Fruit fly (Drosophila melanogaster) whole organism: ENCODE results near the gene DENR.

Experiments used
- CG8478 ChIP-seq: fragments of >200 bp; optimal IDR thresholded peaks from 2 replicates; lab custom pipeline; 2018; ENCODE audit warnings: inconsistent platforms
- Dll ChIP-seq: fragments of >200 bp; optimal IDR thresholded peaks from 2 replicates; lab custom pipeline; 2017
- EcR ChIP-seq, 2 experiments: fragments of >200 bp; optimal IDR thresholded peaks; 2 replicates each; lab custom pipeline; 2017; ENCODE audit warnings: missing biosample characterization in 2 of 2, missing genetic modification characterization in 2 of 2, missing genetic modification reagents in 2 of 2
- pan ChIP-seq: fragments of >200 bp; optimal IDR thresholded peaks from 2 replicates; lab custom pipeline; 2017
- psq ChIP-seq: fragments of >200 bp; optimal IDR thresholded peaks from 2 replicates; lab custom pipeline; 2017
- usp ChIP-seq: fragments of >200 bp; optimal IDR thresholded peaks from 2 replicates; lab custom pipeline; 2017; ENCODE audit warnings: missing biosample characterization, missing genetic modification characterization, mixed read lengths

The DENR gene

dm6 chrX:16854746-16855145, 31.6 kb downstream of the DENR start:
- TF ChIP-seq CG8478 (no peak), usp (GFP tag; lab: Kevin White, UChicago) (no peak), EcR (GFP tag; optimal IDR thresholded peaks at IDR 0.05; lab: Kevin White, UChicago) (no peak), psq (no peak), Dll (lab: Kevin White, UChicago) (no peak), pan (no peak)

dm6 chrX:16849517-16849916, 36.8 kb downstream of the DENR start:
- TF ChIP-seq psq (no peak), Dll (lab: Kevin White, UChicago) (no peak), CG8478 (no peak), usp (GFP tag; lab: Kevin White, UChicago) (no peak), EcR (GFP tag; optimal IDR thresholded peaks at IDR 0.05; lab: Kevin White, UChicago) (no peak), pan (no peak)

dm6 chrX:16848978-16849377, 37.4 kb downstream of the DENR start:
- no peak for TF ChIP-seq EcR (GFP tag; optimal IDR thresholded peaks at IDR 0.05; lab: Kevin White, UChicago)
- no peak for TF ChIP-seq Dll (lab: Kevin White, UChicago)
- TF ChIP-seq psq: no peak
- TF ChIP-seq CG8478: no peak

DNA sequence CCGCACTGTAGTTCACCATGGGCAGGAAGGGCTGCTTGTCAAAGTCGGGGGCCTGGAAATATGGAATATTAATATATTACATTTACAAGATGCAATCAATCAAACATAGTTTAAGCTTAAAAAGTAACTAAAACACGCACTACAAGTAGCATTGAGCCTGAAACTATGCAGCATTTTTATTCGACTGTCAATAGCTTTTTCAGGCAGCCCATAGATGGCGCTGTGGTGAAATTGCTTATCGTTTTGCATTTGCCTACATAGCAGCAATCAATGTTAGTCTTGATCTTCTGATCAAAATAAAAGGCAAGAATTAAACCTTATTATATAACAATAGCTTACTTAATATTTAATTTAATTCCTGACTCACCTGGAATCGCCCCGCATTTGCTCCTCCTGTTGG, 39.8 kb downstream of the DENR start:
- TF ChIP-seq pan: no peak

- TF ChIP-seq CG8478 (no peak), pan (no peak), EcR (GFP tag; optimal IDR thresholded peaks at IDR 0.05; lab: Kevin White, UChicago) (no peak), Dll (lab: Kevin White, UChicago) (no peak), psq (no peak), usp (GFP tag; lab: Kevin White, UChicago) (no peak)
Observed at dm6 chrX:16844295-16844694, 42.1 kb downstream of the DENR start, which contains the start of gene RSG7. RSG7 (minus strand) TSS chrX:16844433.

DNA sequence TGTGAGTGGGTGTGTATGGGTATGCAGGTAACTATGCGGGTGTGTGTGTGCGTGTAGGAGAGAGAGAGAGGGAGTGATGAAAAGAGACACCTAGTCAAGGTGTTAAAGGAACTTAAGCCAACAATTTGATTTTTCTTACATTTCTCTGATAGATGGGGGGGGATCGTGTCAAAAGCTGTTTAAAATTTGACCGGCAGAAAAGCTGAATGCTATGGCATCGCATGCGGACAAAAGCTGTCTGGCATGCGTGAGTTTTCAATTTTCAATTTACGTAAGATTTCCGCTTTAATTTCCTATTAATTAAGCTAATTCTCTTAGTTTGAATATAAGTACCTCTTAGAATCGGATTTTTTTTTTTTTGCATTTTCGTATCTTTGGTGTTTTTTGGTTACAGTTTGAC, 46.5 kb downstream of the DENR start:
- TF ChIP-seq usp (GFP tag; lab: Kevin White, UChicago) (no peak), Dll (lab: Kevin White, UChicago) (no peak), EcR (GFP tag; optimal IDR thresholded peaks at IDR 0.05; lab: Kevin White, UChicago) (no peak), psq (no peak), CG8478 (no peak)

- TF ChIP-seq CG8478: no peak
- no peak for TF ChIP-seq Dll (lab: Kevin White, UChicago)
- no peak for TF ChIP-seq pan
- no peak for TF ChIP-seq psq
- no peak for TF ChIP-seq EcR (GFP tag; optimal IDR thresholded peaks at IDR 0.05; lab: Kevin White, UChicago)
- no peak for TF ChIP-seq usp (GFP tag; lab: Kevin White, UChicago)
Observed at dm6 chrX:16839033-16839432, 47.3 kb downstream of the DENR start.

- TF ChIP-seq Dll (lab: Kevin White, UChicago): no peak
- TF ChIP-seq CG8478: no peak
- no peak for TF ChIP-seq usp (GFP tag; lab: Kevin White, UChicago)
- TF ChIP-seq pan: no peak
- no peak for TF ChIP-seq EcR (GFP tag; optimal IDR thresholded peaks at IDR 0.05; lab: Kevin White, UChicago)
- no peak for TF ChIP-seq psq
Observed at dm6 chrX:16837588-16838178, 48.7 kb downstream of the DENR start.

DNA sequence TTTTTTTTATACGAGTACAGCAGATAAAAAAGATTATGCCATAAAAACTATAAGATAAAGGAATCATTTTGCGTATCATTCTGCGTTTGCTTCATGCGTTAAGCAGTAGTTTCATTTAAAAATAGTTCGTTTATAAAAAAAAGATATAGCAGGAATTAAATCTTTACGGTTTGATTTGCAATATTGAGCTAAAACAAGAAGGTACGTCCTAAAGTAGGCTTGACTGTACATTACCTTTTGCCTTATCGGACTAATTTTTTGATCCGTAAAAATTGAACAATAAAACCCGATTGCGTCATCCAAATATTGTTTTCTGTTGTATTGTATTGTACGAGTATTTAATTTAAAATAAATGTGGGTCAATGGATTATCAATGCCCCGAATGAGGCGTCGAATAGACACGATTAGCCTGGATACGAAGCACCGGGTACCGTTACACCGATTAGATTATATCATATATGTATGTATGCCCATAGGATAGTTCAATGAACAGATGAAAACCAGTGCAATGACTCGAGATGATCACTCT, 49.5 kb downstream of the DENR start:
- TF ChIP-seq Dll (lab: Kevin White, UChicago) (no peak), CG8478 (no peak), pan (no peak), EcR (GFP tag; optimal IDR thresholded peaks at IDR 0.05; lab: Kevin White, UChicago) (no peak), usp (GFP tag; lab: Kevin White, UChicago) (no peak), psq (no peak)

DNA sequence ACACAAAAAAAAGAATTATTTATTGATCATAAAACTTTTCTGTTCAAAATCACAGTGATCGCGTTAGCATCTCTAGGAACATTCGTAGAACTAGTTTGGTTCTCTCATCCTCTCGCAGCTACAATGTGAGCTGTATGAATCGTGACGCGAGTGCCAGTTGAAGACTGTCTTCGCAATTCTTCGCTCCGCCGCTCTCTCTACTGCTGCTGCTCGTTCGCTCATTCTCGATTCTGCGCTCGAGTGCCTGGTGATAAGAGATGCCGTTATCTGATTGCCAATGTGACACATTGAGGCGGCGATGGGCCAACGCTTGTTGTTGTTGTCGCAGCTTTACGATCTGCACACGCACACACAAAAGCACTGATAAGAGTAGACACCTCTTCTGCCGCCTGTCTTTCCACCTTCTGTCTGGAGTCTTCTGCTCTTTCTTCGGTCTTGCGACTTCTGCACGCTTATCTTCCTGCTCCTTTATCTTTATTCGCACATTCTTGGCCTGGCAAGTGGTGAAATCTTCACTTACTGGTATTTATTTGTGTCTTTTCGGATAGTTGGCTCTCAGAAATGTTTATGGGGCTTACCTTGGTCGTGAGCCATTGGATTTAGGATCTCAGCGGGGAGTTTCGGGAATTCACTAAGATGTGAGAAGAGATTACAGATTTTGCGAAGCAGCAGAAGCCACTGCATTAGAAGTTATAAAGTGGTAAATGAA, 50.1 kb downstream of the DENR start:
- no peak for TF ChIP-seq psq
- no peak for TF ChIP-seq CG8478
- TF ChIP-seq pan: no peak
- TF ChIP-seq usp (GFP tag; lab: Kevin White, UChicago): no peak
- no peak for TF ChIP-seq EcR (GFP tag; optimal IDR thresholded peaks at IDR 0.05; lab: Kevin White, UChicago)
- no peak for TF ChIP-seq Dll (lab: Kevin White, UChicago)
